Fruit fly (Drosophila melanogaster): ENCODE measurements around the gene CG17917.

The CG17917 gene

DNA sequence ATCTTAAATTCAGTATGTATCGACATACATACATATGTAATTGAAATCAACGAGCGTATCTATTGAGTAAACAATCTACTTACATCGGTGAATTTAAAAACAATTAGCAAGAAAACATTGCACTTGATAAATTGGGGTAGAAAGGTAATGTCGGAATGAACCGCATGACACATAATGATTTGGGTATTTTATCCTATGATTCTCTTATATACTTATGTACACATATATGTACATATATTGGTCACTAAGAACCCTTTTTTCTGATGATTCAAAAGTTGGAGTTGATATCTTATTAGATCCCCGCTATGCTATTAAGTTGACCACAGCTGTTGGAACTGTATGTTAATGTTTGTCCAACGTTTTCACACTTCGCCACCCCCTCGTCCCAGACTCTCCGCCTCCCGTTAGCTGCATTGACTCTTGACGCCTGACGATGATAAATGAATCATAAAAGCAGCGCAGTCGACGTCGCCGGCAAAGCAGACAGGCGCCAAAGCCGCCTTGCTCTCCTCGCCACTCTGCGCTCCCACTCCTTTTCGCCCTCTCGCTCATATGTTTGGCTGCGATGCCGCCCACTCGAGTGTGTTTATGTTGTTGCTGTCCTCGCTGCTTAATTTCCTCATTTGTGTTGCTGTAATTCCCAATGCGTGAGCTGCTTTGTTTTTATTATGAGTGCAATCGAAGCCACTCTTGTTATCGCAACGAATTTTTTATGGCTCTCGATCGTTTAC is 11.3 kb downstream of the CG17917 start (continued):
- TF ChIP-seq CG3726 (GFP tag; IDR thresholded peaks at IDR 0.05) = no peak
- no peak for TF ChIP-seq CG12219 (GFP tag; optimal IDR thresholded peaks at IDR 0.05)
- peak; percentile 30 for TF ChIP-seq fd96Cb (tag; optimal IDR thresholded peaks at IDR 0.05)
- TF ChIP-seq CG15073 (GFP tag; optimal IDR thresholded peaks at IDR 0.05) = no peak
- TF ChIP-seq gcm2 (GFP tag; optimal IDR thresholded peaks at IDR 0.05) = no peak
- TF ChIP-seq kni (GFP tag; optimal IDR thresholded peaks at IDR 0.05) = no peak
- TF ChIP-seq cas (GFP tag; IDR thresholded peaks at IDR 0.05) = no peak
- peak; percentile 41 for TF ChIP-seq CG6654 (GFP tag; optimal IDR thresholded peaks at IDR 0.05)
- no peak for TF ChIP-seq CG9817 (tag; optimal IDR thresholded peaks at IDR 0.05)
- no peak for TF ChIP-seq CG8290 (GFP tag; optimal IDR thresholded peaks at IDR 0.05)
- no peak for TF ChIP-seq CG8290 (tag; optimal IDR thresholded peaks at IDR 0.05)
- TF ChIP-seq Rx (GFP tag; IDR thresholded peaks at IDR 0.05) = no peak
- TF ChIP-seq Nf-YC (tag; optimal IDR thresholded peaks at IDR 0.05) = no peak
- peak; percentile 76; the same call in 1 of the 4 replicates for TF ChIP-seq chinmo (GFP tag; IDR thresholded peaks at IDR 0.05; ENCODE audit: partially characterized antibody)
- no peak for TF ChIP-seq CG32767 (GFP tag; IDR thresholded peaks at IDR 0.05)
- TF ChIP-seq tx (GFP tag; optimal IDR thresholded peaks at IDR 0.05) = no peak
- TF ChIP-seq bcd (GFP tag; optimal IDR thresholded peaks at IDR 0.05) = peak; percentile 39
- TF ChIP-seq seq (GFP tag; IDR thresholded peaks at IDR 0.05) = no peak
- TF ChIP-seq eyg (GFP tag; optimal IDR thresholded peaks at IDR 0.05) = no peak
- TF ChIP-seq CG15514 (GFP tag; optimal IDR thresholded peaks at IDR 0.05) = no peak
- peak in 1 of 2 experiments; percentile 66 for TF ChIP-seq Hr51 (GFP tag; optimal IDR thresholded peaks at IDR 0.05)
- no peak for TF ChIP-seq CG7928 (GFP tag; optimal IDR thresholded peaks at IDR 0.05)
- no peak for TF ChIP-seq Camta (GFP tag; optimal IDR thresholded peaks at IDR 0.05)
- no peak for TF ChIP-seq zen2 (GFP tag; IDR thresholded peaks at IDR 0.05; ENCODE audit: partially characterized antibody)
- TF ChIP-seq CG4424 (GFP tag; optimal IDR thresholded peaks at IDR 0.05) = peak; percentile 53
- TF ChIP-seq zen (tag; optimal IDR thresholded peaks at IDR 0.05) = no peak
- TF ChIP-seq her (GFP tag; optimal IDR thresholded peaks at IDR 0.05) = no peak
- TF ChIP-seq Hand (GFP tag; optimal IDR thresholded peaks at IDR 0.05) = no peak
- TF ChIP-seq Elba2 (GFP tag; optimal IDR thresholded peaks at IDR 0.05) = no peak
- no peak for TF ChIP-seq CG18011 (GFP tag; optimal IDR thresholded peaks at IDR 0.05)
- no peak for TF ChIP-seq ac (GFP tag; optimal IDR thresholded peaks at IDR 0.05)
- TF ChIP-seq fd64A (GFP tag; optimal IDR thresholded peaks at IDR 0.05) = no peak
- no peak for TF ChIP-seq CHES-1-like (GFP tag; optimal IDR thresholded peaks at IDR 0.05)
- TF ChIP-seq pzg (GFP tag; optimal IDR thresholded peaks at IDR 0.05) = no peak
- peak; percentile 29 for TF ChIP-seq CG1233 (GFP tag; optimal IDR thresholded peaks at IDR 0.05)
- TF ChIP-seq Dip3 (GFP tag; optimal IDR thresholded peaks at IDR 0.05) = no peak
- no peak for TF ChIP-seq CG4617 (GFP tag; optimal IDR thresholded peaks at IDR 0.05; ENCODE audit: borderline replicate concordance)
- no peak for TF ChIP-seq Atf-2 (GFP tag; optimal IDR thresholded peaks at IDR 0.05)
- TF ChIP-seq CrebB (tag; optimal IDR thresholded peaks at IDR 0.05) = no peak
- no peak for TF ChIP-seq gcm (GFP tag; optimal IDR thresholded peaks at IDR 0.05)
- no peak for TF ChIP-seq CG11247 (GFP tag; IDR thresholded peaks at IDR 0.05)
- no peak for TF ChIP-seq CG6813 (GFP tag; optimal IDR thresholded peaks at IDR 0.05)
- TF ChIP-seq CG18619 (GFP tag; optimal IDR thresholded peaks at IDR 0.05) = peak; percentile 41
- no peak for TF ChIP-seq HmgZ (tag; optimal IDR thresholded peaks at IDR 0.05)
- peak; percentile 48 for TF ChIP-seq CG2712 (tag; optimal IDR thresholded peaks at IDR 0.05)
- no peak for TF ChIP-seq CG16863 (GFP tag; optimal IDR thresholded peaks at IDR 0.05)
- TF ChIP-seq CG9609 (GFP tag; optimal IDR thresholded peaks at IDR 0.05) = no peak
- no peak for TF ChIP-seq CG7987 (GFP tag; optimal IDR thresholded peaks at IDR 0.05)
- no peak for TF ChIP-seq da (GFP tag; optimal IDR thresholded peaks at IDR 0.05)
- no peak for TF ChIP-seq nerfin-2 (GFP tag; IDR thresholded peaks at IDR 0.05; ENCODE audit: partially characterized antibody)
